Fruit fly (Drosophila melanogaster) whole organism, embryonic: ENCODE measurements around the gene GABPI.
A peak's percentile ranks its signal among the peaks of the same experiment; 100 is the strongest.

ENCODE experiments used
- Adf1 ChIP-seq: fragments of 200-800 bp; sonication (Bioruptor generic); IDR thresholded peaks from 2 replicates; pipeline ENCODE4 v1.3.6; 2022; ENCODE audit warnings: missing biosample characterization, missing genetic modification characterization
- Aef1 ChIP-seq: fragments of 200-800 bp; sonication (Bioruptor generic); IDR thresholded peaks from 3 replicates; pipeline ENCODE4 v1.3.6; 2022; ENCODE audit warnings: missing biosample characterization, missing genetic modification characterization
- Asciz ChIP-seq: fragments of 200-800 bp; sonication (Bioruptor generic); optimal IDR thresholded peaks from 2 replicates; lab custom pipeline; 2017; ENCODE audit warnings: missing biosample characterization, mild to moderate bottlenecking, missing genetic modification characterization, missing genetic modification reagents
- Atf-2 ChIP-seq: fragments of 200-800 bp; sonication (Bioruptor generic); optimal IDR thresholded peaks from 2 replicates; lab custom pipeline; 2016; ENCODE audit warnings: missing biosample characterization, missing genetic modification characterization
- Atf3 ChIP-seq: fragments of 200-800 bp; sonication (Bioruptor generic); optimal IDR thresholded peaks from 3 replicates; lab custom pipeline; 2016; ENCODE audit warnings: missing biosample characterization, missing genetic modification characterization
- Bgb ChIP-seq: fragments of 200-800 bp; sonication (Bioruptor generic); IDR thresholded peaks from 2 replicates; pipeline ENCODE4 v1.3.6; 2022; ENCODE audit warnings: missing biosample characterization, missing genetic modification characterization; ENCODE audit not compliant: partially characterized antibody
- CG10565 ChIP-seq: fragments of 200-800 bp; sonication (Bioruptor generic); optimal IDR thresholded peaks from 3 replicates; lab custom pipeline; 2016; ENCODE audit warnings: missing biosample characterization, mild to moderate bottlenecking, missing genetic modification characterization
- CG12299 ChIP-seq: fragments of 200-800 bp; sonication (Bioruptor generic); optimal IDR thresholded peaks from 2 replicates; lab custom pipeline; 2018; ENCODE audit warnings: missing biosample characterization, mild to moderate bottlenecking, missing genetic modification characterization
- CG12942 ChIP-seq: fragments of 200-800 bp; sonication (Bioruptor generic); optimal IDR thresholded peaks from 3 replicates; lab custom pipeline; 2016; ENCODE audit warnings: missing biosample characterization, missing genetic modification characterization
- CG14050 ChIP-seq: fragments of 200-800 bp; sonication (Bioruptor generic); IDR thresholded peaks from 3 replicates; pipeline ENCODE4 v1.3.6; 2022; ENCODE audit warnings: missing biosample characterization, missing genetic modification characterization
- CG14965 ChIP-seq: fragments of 200-800 bp; sonication (Bioruptor generic); optimal IDR thresholded peaks from 2 replicates; lab custom pipeline; 2016; ENCODE audit warnings: missing biosample characterization, missing genetic modification characterization, borderline replicate concordance
- CG1832 ChIP-seq: fragments of 200-800 bp; sonication (Bioruptor generic); optimal IDR thresholded peaks from 2 replicates; lab custom pipeline; 2017; ENCODE audit warnings: missing biosample characterization, mild to moderate bottlenecking, missing genetic modification characterization, inconsistent platforms
- CG18476 ChIP-seq: fragments of 200-800 bp; sonication (Bioruptor generic); optimal IDR thresholded peaks from 2 replicates; lab custom pipeline; 2016; ENCODE audit warnings: missing biosample characterization, mild to moderate bottlenecking, missing genetic modification characterization
- CG2120 ChIP-seq: fragments of 200-800 bp; sonication (Bioruptor generic); optimal IDR thresholded peaks from 3 replicates; lab custom pipeline; 2016; ENCODE audit warnings: missing biosample characterization, missing genetic modification characterization
- CG2712 ChIP-seq: fragments of 200-800 bp; optimal IDR thresholded peaks from 3 replicates; lab custom pipeline; 2019; ENCODE audit warnings: missing biosample characterization, mild to moderate bottlenecking, missing genetic modification characterization, moderate library complexity
- CG2875 ChIP-seq: fragments of 200-800 bp; sonication (Bioruptor generic); optimal IDR thresholded peaks from 2 replicates; lab custom pipeline; 2017; ENCODE audit warnings: missing biosample characterization, mild to moderate bottlenecking, missing genetic modification characterization, missing genetic modification reagents
- CG31365 ChIP-seq: fragments of 200-800 bp; sonication (Bioruptor generic); optimal IDR thresholded peaks from 2 replicates; lab custom pipeline; 2018; ENCODE audit warnings: missing biosample characterization, mild to moderate bottlenecking, missing genetic modification characterization
- CG34422 ChIP-seq: fragments of 200-800 bp; sonication (Bioruptor generic); IDR thresholded peaks from 3 replicates; pipeline ENCODE4 v1.3.6; 2022; ENCODE audit warnings: missing biosample characterization, missing genetic modification characterization
- CG5245 ChIP-seq: fragments of 200-800 bp; sonication (Bioruptor generic); optimal IDR thresholded peaks from 3 replicates; lab custom pipeline; 2016; ENCODE audit warnings: missing biosample characterization, missing genetic modification characterization
- CG5953 ChIP-seq: fragments of 200-800 bp; sonication (Bioruptor generic); IDR thresholded peaks from 2 replicates; pipeline ENCODE4 v1.3.6; 2022; ENCODE audit warnings: missing biosample characterization, missing genetic modification characterization
- CG6683 ChIP-seq: fragments of 200-800 bp; sonication (Bioruptor generic); optimal IDR thresholded peaks from 2 replicates; lab custom pipeline; 2017; ENCODE audit warnings: missing biosample characterization, mild to moderate bottlenecking, missing genetic modification characterization, missing genetic modification reagents
- CG6765 ChIP-seq: fragments of 200-800 bp; sonication (Bioruptor generic); optimal IDR thresholded peaks from 3 replicates; lab custom pipeline; 2017; ENCODE audit warnings: missing biosample characterization, mild to moderate bottlenecking, missing genetic modification characterization
- CG8290 ChIP-seq, 3 experiments: fragments of 200-800 bp; sonication (Bioruptor generic); optimal IDR thresholded peaks; 2 replicates each; lab custom pipeline; 2016 to 2019; ENCODE audit warnings: missing biosample characterization in 3 of 3, missing genetic modification characterization in 3 of 3, mild to moderate bottlenecking in 2 of 3, moderate library complexity in 1 of 3
- CG9817 ChIP-seq: fragments of 200-800 bp; sonication (Bioruptor generic); optimal IDR thresholded peaks from 2 replicates; lab custom pipeline; 2018; ENCODE audit warnings: missing biosample characterization, mild to moderate bottlenecking, missing genetic modification characterization, moderate library complexity
- CoRest ChIP-seq: fragments of 200-800 bp; sonication (Bioruptor generic); optimal IDR thresholded peaks from 3 replicates; lab custom pipeline; 2018; ENCODE audit warnings: missing biosample characterization, mild to moderate bottlenecking, missing genetic modification characterization, moderate library complexity
- Dfd ChIP-seq, 2 experiments: fragments of >200 bp; optimal IDR thresholded peaks; 2 replicates each; lab custom pipeline; 2017; ENCODE audit warnings: missing biosample characterization in 2 of 2, missing genetic modification characterization in 2 of 2
- E2f1 ChIP-seq: fragments of 200-800 bp; sonication (Bioruptor generic); IDR thresholded peaks from 2 replicates; pipeline ENCODE4 v1.3.6; 2022; ENCODE audit warnings: missing biosample characterization, missing genetic modification characterization
- ERR ChIP-seq: fragments of 200-800 bp; sonication (Bioruptor generic); optimal IDR thresholded peaks from 2 replicates; lab custom pipeline; 2016; ENCODE audit warnings: missing biosample characterization, missing genetic modification characterization
- Eip74EF ChIP-seq, 2 experiments: fragments of 200-800 bp in 1 of 2; fragments of >200 bp in 1 of 2; sonication (Bioruptor generic) in 1 of 2; optimal IDR thresholded peaks; 2 replicates each; lab custom pipeline; 2017 to 2019; ENCODE audit warnings: missing biosample characterization in 2 of 2, missing genetic modification characterization in 2 of 2, mild to moderate bottlenecking in 1 of 2, moderate library complexity in 1 of 2
- Fer3 ChIP-seq: fragments of 200-800 bp; sonication (Bioruptor generic); optimal IDR thresholded peaks from 2 replicates; lab custom pipeline; 2018; ENCODE audit warnings: missing biosample characterization, mild to moderate bottlenecking, missing genetic modification characterization, moderate library complexity
- Nf-YC ChIP-seq: fragments of 200-800 bp; optimal IDR thresholded peaks from 3 replicates; lab custom pipeline; 2019; ENCODE audit warnings: missing biosample characterization, mild to moderate bottlenecking, missing genetic modification characterization, moderate library complexity
- Optix ChIP-seq: fragments of 200-800 bp; sonication (Bioruptor generic); IDR thresholded peaks from 3 replicates; pipeline ENCODE4 v1.3.6; 2022; ENCODE audit warnings: missing biosample characterization, missing genetic modification characterization
- Sox102F ChIP-seq: fragments of 200-800 bp; sonication (Bioruptor generic); optimal IDR thresholded peaks from 2 replicates; lab custom pipeline; 2018; ENCODE audit warnings: missing biosample characterization, mild to moderate bottlenecking, missing genetic modification characterization, moderate library complexity
- Sry-δ ChIP-seq: fragments of 200-800 bp; sonication (Bioruptor generic); optimal IDR thresholded peaks from 2 replicates; lab custom pipeline; 2016; ENCODE audit warnings: missing biosample characterization, missing genetic modification characterization
- cwo ChIP-seq: fragments of 200-800 bp; sonication (Bioruptor generic); optimal IDR thresholded peaks from 3 replicates; lab custom pipeline; 2017; ENCODE audit warnings: missing biosample characterization, missing genetic modification characterization, mild to moderate bottlenecking, moderate library complexity, missing genetic modification reagents
- dati ChIP-seq: fragments of 200-800 bp; sonication (Bioruptor generic); IDR thresholded peaks from 2 replicates; pipeline ENCODE4 v1.3.6; 2022; ENCODE audit warnings: missing biosample characterization, missing genetic modification characterization
- ewg ChIP-seq: fragments of 200-800 bp; sonication (Bioruptor generic); optimal IDR thresholded peaks from 3 replicates; lab custom pipeline; 2017; ENCODE audit warnings: mild to moderate bottlenecking, missing biosample characterization, missing genetic modification reagents, missing genetic modification characterization
- fd64A ChIP-seq: fragments of 200-800 bp; sonication (Bioruptor generic); optimal IDR thresholded peaks from 3 replicates; lab custom pipeline; 2018; ENCODE audit warnings: missing biosample characterization, mild to moderate bottlenecking, missing genetic modification characterization
- gsb-n ChIP-seq: fragments of 200-800 bp; sonication (Bioruptor generic); optimal IDR thresholded peaks from 3 replicates; lab custom pipeline; 2018; ENCODE audit warnings: missing biosample characterization, mild to moderate bottlenecking, missing genetic modification characterization
- jigr1 ChIP-seq: fragments of 200-800 bp; sonication (Bioruptor generic); IDR thresholded peaks from 3 replicates; pipeline ENCODE4 v1.3.6; 2022; ENCODE audit warnings: missing biosample characterization, missing genetic modification characterization
- maf-S ChIP-seq: fragments of 200-800 bp; sonication (Bioruptor generic); optimal IDR thresholded peaks from 2 replicates; lab custom pipeline; 2016; ENCODE audit warnings: missing biosample characterization, missing genetic modification characterization
- nerfin-2 ChIP-seq: fragments of 200-800 bp; sonication (Bioruptor generic); IDR thresholded peaks from 2 replicates; pipeline ENCODE4 v1.3.6; 2022; ENCODE audit warnings: missing biosample characterization, missing genetic modification characterization; ENCODE audit not compliant: partially characterized antibody
- stc ChIP-seq: fragments of 200-800 bp; sonication (Bioruptor generic); IDR thresholded peaks from 2 replicates; pipeline ENCODE4 v1.3.6; 2022; ENCODE audit warnings: missing biosample characterization, missing genetic modification characterization
- tll ChIP-seq, 2 experiments: fragments of 200-800 bp in 1 of 2; fragments of >200 bp in 1 of 2; sonication (Bioruptor generic) in 1 of 2; optimal IDR thresholded peaks; 2 replicates each; lab custom pipeline; 2017 to 2019; ENCODE audit warnings: missing biosample characterization in 2 of 2, missing genetic modification characterization in 2 of 2, mild to moderate bottlenecking in 1 of 2, moderate library complexity in 1 of 2
- tx ChIP-seq: fragments of 200-800 bp; sonication (Bioruptor generic); optimal IDR thresholded peaks from 2 replicates; lab custom pipeline; 2016; ENCODE audit warnings: missing biosample characterization, missing genetic modification characterization
- unc-4 ChIP-seq: fragments of 200-800 bp; sonication (Bioruptor generic); IDR thresholded peaks from 2 replicates; pipeline ENCODE4 v1.3.6; 2022; ENCODE audit warnings: missing biosample characterization, missing genetic modification characterization; ENCODE audit not compliant: partially characterized antibody
- wor ChIP-seq: fragments of 200-800 bp; sonication (Bioruptor generic); IDR thresholded peaks from 2 replicates; pipeline ENCODE4 v1.3.6; 2022; ENCODE audit warnings: missing biosample characterization, missing genetic modification characterization
- yki ChIP-seq: fragments of >200 bp; optimal IDR thresholded peaks from 3 replicates; lab custom pipeline; 2018

GABPI gene

DNA sequence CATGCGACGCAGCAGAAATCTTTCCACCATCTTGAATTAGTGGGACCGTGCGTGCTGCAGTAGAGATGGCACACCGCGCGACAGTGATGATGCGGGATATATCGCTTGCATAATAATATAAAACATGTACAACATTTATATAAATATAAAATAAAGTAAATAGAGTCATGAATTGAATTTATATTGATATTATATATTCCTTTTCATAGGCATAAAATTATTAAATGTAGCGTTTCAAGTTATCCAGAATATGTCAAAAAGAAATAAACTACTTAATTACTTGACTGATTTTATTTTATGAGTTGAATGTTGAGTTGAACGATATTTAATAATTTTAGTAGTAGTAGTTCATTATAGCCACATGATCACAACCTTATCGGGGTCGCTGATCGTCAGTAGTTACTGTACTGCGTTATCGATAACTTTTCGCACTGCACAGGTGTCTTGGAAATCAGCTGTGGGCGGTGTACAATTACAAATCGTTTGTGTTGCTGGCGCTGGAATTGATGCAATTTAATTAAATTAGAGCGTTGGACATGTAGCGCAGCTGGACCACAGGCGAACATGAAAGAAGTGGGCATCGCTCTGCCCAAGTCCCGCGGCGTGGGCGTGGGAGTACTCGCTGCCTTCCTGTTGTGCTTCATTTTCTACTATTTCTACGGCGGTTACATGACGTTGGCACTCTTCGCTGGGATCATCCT lies 42.5 kb upstream of the GABPI start, which contains the start of the genes Chd1 and Bem46 (continued):
- TF ChIP-seq Bgb (GFP tag; lab: Robert Waterston, UW) = no peak
- TF ChIP-seq stc (GFP tag; lab: Robert Waterston, UW) = peak; percentile 35; the same call in 1 of the 2 replicates
- peak; percentile 69 for TF ChIP-seq CG14050 (GFP tag; lab: Robert Waterston, UW)
- peak; percentile 19 for TF ChIP-seq CG10565 (GFP tag; lab: Kevin White, UChicago)
- peak; percentile 86 for TF ChIP-seq Fer3 (tag; lab: Kevin White, UChicago)
- TF ChIP-seq ewg = peak; percentile 77
- no peak for TF ChIP-seq fd64A (GFP tag; lab: Kevin White, UChicago)
- peak; percentile 57 for TF ChIP-seq tx
- peak; percentile 71 for TF ChIP-seq wor (GFP tag; lab: Robert Waterston, UW)
- peak; percentile 55 for TF ChIP-seq CG8290 (GFP tag; optimal IDR thresholded peaks at IDR 0.05; lab: Kevin White, UChicago)
- no peak for TF ChIP-seq CG8290 (tag; optimal IDR thresholded peaks at IDR 0.05; lab: Kevin White, UChicago)
- TF ChIP-seq jigr1 (GFP tag; lab: Robert Waterston, UW) = no peak; the same call in none of the 3 replicates
- TF ChIP-seq gsb-n (tag; lab: Kevin White, UChicago) = no peak
- TF ChIP-seq Asciz (GFP tag; lab: Kevin White, UChicago) = no peak
- TF ChIP-seq tll (GFP tag; optimal IDR thresholded peaks at IDR 0.05; lab: Kevin White, UChicago) = peak in 1 of 2 experiments; percentile 42
- peak; percentile 54 for TF ChIP-seq CG6765 (GFP tag; lab: Kevin White, UChicago)
- peak; percentile 79 for TF ChIP-seq cwo
- TF ChIP-seq Dfd (GFP tag; optimal IDR thresholded peaks at IDR 0.05; lab: Kevin White, UChicago) = no peak
- peak; percentile 90 for TF ChIP-seq CG2120 (GFP tag; lab: Kevin White, UChicago)
- TF ChIP-seq unc-4 (GFP tag; lab: Robert Waterston, UW) = 0 out of 2 replicates have a peak, but pooled peaks have one; percentile 14
- TF ChIP-seq Sox102F (GFP tag; lab: Kevin White, UChicago) = no peak
- TF ChIP-seq Nf-YC (tag; lab: Kevin White, UChicago) = peak; percentile 83
- TF ChIP-seq Atf3 (GFP tag; lab: Kevin White, UChicago) = peak; percentile 61
- TF ChIP-seq CG34422 = peak; percentile 82; the same call in 2 of the 3 replicates
- peak; percentile 69 for TF ChIP-seq CG12299 (tag; lab: Kevin White, UChicago)
- no peak for TF ChIP-seq CG31365 (tag; lab: Kevin White, UChicago)
- TF ChIP-seq CG9817 (tag; lab: Kevin White, UChicago) = peak; percentile 89
- peak; percentile 71 for TF ChIP-seq CG18476 (GFP tag; lab: Kevin White, UChicago)
- peak; percentile 40; the same call in 1 of the 2 replicates for TF ChIP-seq Adf1
- no peak for TF ChIP-seq CG14965
- no peak for TF ChIP-seq CG1832 (GFP tag; lab: Kevin White, UChicago)
- 0 out of 3 replicates have a peak, but pooled peaks have one; percentile 41 for TF ChIP-seq Optix
- TF ChIP-seq dati = peak; percentile 60; the same call in 1 of the 2 replicates
- TF ChIP-seq Aef1 (GFP tag; lab: Robert Waterston, UW) = peak; percentile 90
- TF ChIP-seq CG2875 = peak; percentile 77
- peak; percentile 77 for TF ChIP-seq E2f1 (GFP tag; lab: Robert Waterston, UW)
- no peak for TF ChIP-seq nerfin-2 (GFP tag; lab: Robert Waterston, UW)
- peak; percentile 54 for TF ChIP-seq Sry-δ (GFP tag; lab: Kevin White, UChicago)
- peak; percentile 57 for TF ChIP-seq Atf-2 (GFP tag; lab: Kevin White, UChicago)
- TF ChIP-seq CG2712 (tag; lab: Kevin White, UChicago) = peak; percentile 92
- peak; percentile 74 for TF ChIP-seq CG5245 (GFP tag; lab: Kevin White, UChicago)
- peak; percentile 88 for TF ChIP-seq CG12942 (GFP tag; lab: Kevin White, UChicago)
- TF ChIP-seq yki (lab: Kevin White, UChicago) = no peak
- TF ChIP-seq ERR (GFP tag; lab: Kevin White, UChicago) = no peak
- TF ChIP-seq CoRest (tag; lab: Kevin White, UChicago) = peak; percentile 94
- TF ChIP-seq Eip74EF (GFP tag; optimal IDR thresholded peaks at IDR 0.05; lab: Kevin White, UChicago) = no peak
- TF ChIP-seq CG6683 = peak; percentile 50
- TF ChIP-seq maf-S (GFP tag; lab: Kevin White, UChicago) = peak; percentile 61
- TF ChIP-seq CG5953 (GFP tag; lab: Robert Waterston, UW) = peak; percentile 7; the same call in 1 of the 2 replicates
